Fruit fly (Drosophila melanogaster) whole organism, wandering third instar larva: ENCODE measurements around the gene CG46309.

Source experiments
- CG32264 ChIP-seq: fragments of 200-800 bp; sonication (Bioruptor generic); optimal IDR thresholded peaks from 2 replicates; lab custom pipeline; 2016; ENCODE audit warnings: missing biosample characterization, missing genetic modification characterization
- CG9705 ChIP-seq: fragments of 200-800 bp; sonication (Bioruptor generic); optimal IDR thresholded peaks from 2 replicates; lab custom pipeline; 2018; ENCODE audit warnings: missing biosample characterization, mild to moderate bottlenecking, missing genetic modification characterization
- Myc ChIP-seq: fragments of >200 bp; optimal IDR thresholded peaks from 2 replicates; lab custom pipeline; 2017
- br ChIP-seq: fragments of 200-800 bp; sonication (Bioruptor generic); optimal IDR thresholded peaks from 2 replicates; lab custom pipeline; 2016; ENCODE audit warnings: missing biosample characterization, missing genetic modification characterization
- dmrt93B ChIP-seq: fragments of 200-800 bp; sonication (Bioruptor generic); optimal IDR thresholded peaks from 2 replicates; lab custom pipeline; 2018; ENCODE audit warnings: missing biosample characterization, mild to moderate bottlenecking, missing genetic modification characterization
- h ChIP-seq: fragments of 200-800 bp; sonication (Bioruptor generic); optimal IDR thresholded peaks from 3 replicates; lab custom pipeline; 2016; ENCODE audit warnings: missing biosample characterization, mild to moderate bottlenecking, missing genetic modification characterization
- lola ChIP-seq: fragments of >200 bp; optimal IDR thresholded peaks from 2 replicates; lab custom pipeline; 2017; ENCODE audit warnings: missing biosample characterization, missing genetic modification characterization
- usp ChIP-seq: fragments of >200 bp; optimal IDR thresholded peaks from 2 replicates; lab custom pipeline; 2017; ENCODE audit warnings: missing biosample characterization, missing genetic modification characterization
- woc ChIP-seq: sonication (Bioruptor generic); optimal IDR thresholded peaks from 2 replicates; lab custom pipeline; 2016; ENCODE audit warnings: missing biosample characterization, mild to moderate bottlenecking, missing genetic modification characterization

DNA sequence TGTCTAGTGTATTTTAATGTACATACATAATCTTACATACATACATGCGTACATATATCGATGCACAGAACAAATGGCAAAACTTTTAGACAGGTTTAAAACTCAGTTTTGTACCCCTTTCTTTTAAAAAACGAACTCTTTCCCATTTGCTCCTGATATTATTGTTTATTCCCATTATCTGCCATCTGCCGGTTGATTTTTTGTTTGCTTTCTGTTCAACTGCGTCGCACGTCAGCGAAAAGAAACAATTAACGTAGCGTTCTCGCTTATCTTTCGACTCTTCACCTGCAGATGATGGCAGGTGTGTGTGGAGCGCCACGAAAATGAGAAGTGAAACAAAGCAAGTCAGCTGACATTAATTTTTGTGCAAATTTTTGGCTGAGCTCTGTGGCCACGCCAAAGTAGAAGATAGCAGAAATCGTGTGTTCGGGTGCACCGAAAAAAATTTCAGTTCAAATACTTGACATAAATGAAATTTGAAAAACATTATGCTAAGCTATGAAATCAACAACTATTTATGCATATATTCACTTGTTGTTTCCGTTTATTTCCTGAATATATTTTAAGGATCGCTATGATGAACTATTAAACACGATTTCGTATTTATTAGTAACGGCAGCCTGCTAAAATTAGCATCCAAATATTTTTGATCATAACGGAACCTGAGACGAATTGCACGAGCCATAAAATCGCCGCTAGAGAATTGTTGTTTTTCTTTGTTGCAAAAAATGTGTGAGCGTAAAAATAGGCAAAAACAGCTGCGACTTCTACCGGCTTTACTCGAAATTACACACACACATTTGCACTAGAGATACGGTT, 19.3 kb upstream of the CG46309 start:
- TF ChIP-seq lola, result no peak
- no peak for TF ChIP-seq CG9705 (GFP tag; lab: Kevin White, UChicago)
- TF ChIP-seq dmrt93B (GFP tag; lab: Kevin White, UChicago), result peak; percentile 57
- no peak for TF ChIP-seq CG32264 (GFP tag; lab: Kevin White, UChicago)
- no peak for TF ChIP-seq usp (GFP tag; lab: Kevin White, UChicago)
- TF ChIP-seq woc (GFP tag; lab: Kevin White, UChicago), result peak; percentile 50
- TF ChIP-seq Myc (lab: Kevin White, UChicago), result no peak
- peak; percentile 76 for TF ChIP-seq br (GFP tag; lab: Kevin White, UChicago)
- peak; percentile 75 for TF ChIP-seq h (GFP tag; lab: Kevin White, UChicago)
